Worm (Caenorhabditis elegans) whole organism, L3 larva: ENCODE data around the gene fbxb-10.

ENCODE experiments used
- fkh-2 ChIP-seq: fragments of 150-350 bp; optimal IDR thresholded peaks from 2 replicates; lab custom pipeline; 2014; ENCODE audit warnings: missing biosample characterization, missing genetic modification reagents, missing genetic modification characterization
- nhr-11 ChIP-seq: fragments of 150-350 bp; optimal IDR thresholded peaks from 2 replicates; lab custom pipeline; 2014; ENCODE audit warnings: missing biosample characterization, missing genetic modification characterization
- nhr-43 ChIP-seq: sonication (generic microtip); optimal IDR thresholded peaks from 2 replicates; lab custom pipeline; 2016; ENCODE audit warnings: mild to moderate bottlenecking, missing genetic modification characterization, missing compliant biosample characterization; ENCODE audit not compliant: poor library complexity, severe bottlenecking
- skn-1 ChIP-seq: fragments of 150-350 bp; optimal IDR thresholded peaks from 2 replicates; lab custom pipeline; 2014; ENCODE audit warnings: missing biosample characterization, missing genetic modification characterization
- unc-39 ChIP-seq: sonication (generic microtip); optimal IDR thresholded peaks from 4 replicates; lab custom pipeline; 2017; ENCODE audit warnings: missing biosample characterization, missing genetic modification characterization
- zag-1 ChIP-seq: fragments of 150-350 bp; optimal IDR thresholded peaks from 2 replicates; lab custom pipeline; 2014; ENCODE audit warnings: missing biosample characterization, missing genetic modification characterization

ce11 chrII:1787208-1787607 lies 31.0 kb downstream of the fbxb-10 start:
- TF ChIP-seq skn-1 (tag; lab: Kevin White, UChicago) (no peak), zag-1 (tag; lab: Kevin White, UChicago) (no peak), nhr-43 (tag; lab: Kevin White, UChicago) (no peak), fkh-2 (tag; lab: Kevin White, UChicago) (no peak), nhr-11 (tag; lab: Kevin White, UChicago) (no peak), unc-39 (tag; lab: Kevin White, UChicago) (no peak)
